Worm (Caenorhabditis elegans) whole organism, L3 larva: Measurements from ENCODE around the gene bas-1.

Experiments used
- ZK546.5 ChIP-seq: sonication (generic microtip); optimal IDR thresholded peaks from 2 replicates; lab custom pipeline; 2017; ENCODE audit warnings: missing biosample characterization, missing genetic modification characterization
- aly-2 ChIP-seq: fragments of 150-350 bp; optimal IDR thresholded peaks from 2 replicates; lab custom pipeline; 2014; ENCODE audit warnings: missing biosample characterization, missing genetic modification characterization
- ceh-28 ChIP-seq: fragments of 150-350 bp; optimal IDR thresholded peaks from 2 replicates; lab custom pipeline; 2014; ENCODE audit warnings: missing biosample characterization, missing genetic modification reagents, missing genetic modification characterization
- elt-3 ChIP-seq, 3 experiments: fragments of 150-350 bp in 1 of 3; sonication (generic microtip) in 2 of 3; optimal IDR thresholded peaks; 2 replicates in 2 of 3; 4 replicates in 1 of 3; lab custom pipeline; 2014 to 2017; ENCODE audit warnings: missing biosample characterization in 3 of 3, missing genetic modification characterization in 3 of 3
- lsy-12 ChIP-seq: sonication (generic microtip); optimal IDR thresholded peaks from 2 replicates; lab custom pipeline; 2016; ENCODE audit warnings: mild to moderate bottlenecking, missing genetic modification characterization, missing compliant biosample characterization
- nhr-237 ChIP-seq: fragments of 150-350 bp; optimal IDR thresholded peaks from 2 replicates; lab custom pipeline; 2014; ENCODE audit warnings: missing biosample characterization, missing genetic modification characterization
- sea-2 ChIP-seq: fragments of 150-350 bp; sonication (generic microtip); optimal IDR thresholded peaks from 4 replicates; lab custom pipeline; 2014; ENCODE audit warnings: missing biosample characterization, missing genetic modification reagents, missing genetic modification characterization
- snpc-4 ChIP-seq: fragments of 150-350 bp; optimal IDR thresholded peaks from 2 replicates; lab custom pipeline; 2014; ENCODE audit warnings: missing biosample characterization, missing genetic modification characterization
- tbx-2 ChIP-seq: sonication (generic microtip); optimal IDR thresholded peaks from 2 replicates; lab custom pipeline; 2016; ENCODE audit warnings: mild to moderate bottlenecking, missing genetic modification characterization, missing compliant biosample characterization
- zag-1 ChIP-seq: fragments of 150-350 bp; optimal IDR thresholded peaks from 2 replicates; lab custom pipeline; 2014; ENCODE audit warnings: missing biosample characterization, missing genetic modification characterization

- TF ChIP-seq tbx-2 (no peak), nhr-237 (tag; lab: Kevin White, UChicago) (no peak), snpc-4 (tag; lab: Kevin White, UChicago) (no peak), zag-1 (tag; lab: Kevin White, UChicago) (no peak), sea-2 (GFP tag; lab: Kevin White, UChicago) (no peak), ZK546.5 (no peak), elt-3 (tag; optimal IDR thresholded peaks at IDR 0.05; lab: Kevin White, UChicago) (no peak), aly-2 (no peak), ceh-28 (tag; lab: Kevin White, UChicago) (no peak), lsy-12 (tag; lab: Kevin White, UChicago) (no peak)
Observed at ce11 chrIII:5564325-5564724, 47.7 kb upstream of the bas-1 start.
